Worm (Caenorhabditis elegans) whole organism, young adult: ENCODE data around the gene far-5.

Experiments
- D2030.7 ChIP-seq: fragments of 200-800 bp; sonication (Bioruptor generic); IDR thresholded peaks from 2 replicates; pipeline ENCODE4 v1.3.6; 2022; ENCODE audit warnings: missing genetic modification reagents, missing genetic modification characterization, missing compliant biosample characterization
- F10E7.11 ChIP-seq: sonication (generic microtip); optimal IDR thresholded peaks from 2 replicates; lab custom pipeline; 2017; ENCODE audit warnings: mild to moderate bottlenecking, missing genetic modification characterization, moderate library complexity, missing compliant biosample characterization
- F33H1.4 ChIP-seq: fragments of 200-800 bp; sonication (Bioruptor generic); IDR thresholded peaks from 2 replicates; pipeline ENCODE4 v1.3.6; 2022; ENCODE audit warnings: missing genetic modification reagents, missing genetic modification characterization, missing compliant biosample characterization
- F37B4.10 ChIP-seq: fragments of 200-800 bp; sonication (Bioruptor generic); IDR thresholded peaks from 2 replicates; pipeline ENCODE4 v1.3.6; 2022; ENCODE audit warnings: missing genetic modification characterization, missing compliant biosample characterization
- F52B5.7 ChIP-seq: sonication (generic microtip); optimal IDR thresholded peaks from 2 replicates; lab custom pipeline; 2016; ENCODE audit warnings: mild to moderate bottlenecking, missing genetic modification characterization, missing compliant biosample characterization
- F57C9.4 ChIP-seq: sonication (generic microtip); optimal IDR thresholded peaks from 2 replicates; lab custom pipeline; 2017; ENCODE audit warnings: mild to moderate bottlenecking, missing genetic modification characterization, missing compliant biosample characterization
- K11D2.4 ChIP-seq: fragments of 200-800 bp; sonication (Bioruptor generic); IDR thresholded peaks from 2 replicates; pipeline ENCODE4 v1.3.6; 2022; ENCODE audit warnings: missing genetic modification reagents, missing genetic modification characterization, missing compliant biosample characterization
- Y53F4B.3 ChIP-seq: fragments of 200-800 bp; sonication (Bioruptor generic); IDR thresholded peaks from 2 replicates; pipeline ENCODE4 v1.3.6; 2022; ENCODE audit warnings: missing genetic modification reagents, missing genetic modification characterization, missing compliant biosample characterization
- Y56A3A.18 ChIP-seq: fragments of 200-800 bp; sonication (Bioruptor generic); IDR thresholded peaks from 2 replicates; pipeline ENCODE4 v1.3.6; 2022; ENCODE audit warnings: missing genetic modification reagents, missing genetic modification characterization, missing compliant biosample characterization
- attf-3 ChIP-seq: fragments of 200-800 bp; sonication (Bioruptor generic); conservative IDR thresholded peaks from 2 replicates; pipeline ENCODE4 v1.3.6; 2022; ENCODE audit warnings: missing genetic modification reagents, missing genetic modification characterization, missing compliant biosample characterization
- ccch-3 ChIP-seq: fragments of 200-800 bp; sonication (Bioruptor generic); optimal IDR thresholded peaks from 2 replicates; lab custom pipeline; 2018; ENCODE audit warnings: mild to moderate bottlenecking, missing genetic modification characterization, missing compliant biosample characterization
- ceh-100 ChIP-seq: fragments of 200-800 bp; sonication (Bioruptor generic); IDR thresholded peaks from 2 replicates; pipeline ENCODE4 v1.3.6; 2022; ENCODE audit warnings: missing genetic modification reagents, missing genetic modification characterization, missing compliant biosample characterization
- chd-7 ChIP-seq: sonication (generic microtip); optimal IDR thresholded peaks from 2 replicates; lab custom pipeline; 2016; ENCODE audit warnings: mild to moderate bottlenecking, missing genetic modification characterization, moderate library complexity, missing compliant biosample characterization
- die-1 ChIP-seq: sonication (generic microtip); optimal IDR thresholded peaks from 2 replicates; lab custom pipeline; 2016; ENCODE audit warnings: missing genotype, mild to moderate bottlenecking, missing genetic modification characterization, missing compliant biosample characterization
- dpl-1 ChIP-seq: fragments of 150-350 bp; optimal IDR thresholded peaks from 2 replicates; lab custom pipeline; 2014; ENCODE audit warnings: missing biosample characterization, missing genetic modification reagents, missing genetic modification characterization
- egl-44 ChIP-seq: fragments of 200-800 bp; sonication (Bioruptor generic); IDR thresholded peaks from 2 replicates; pipeline ENCODE4 v1.3.6; 2022; ENCODE audit warnings: missing genetic modification reagents, missing genetic modification characterization, missing compliant biosample characterization
- egrh-3 ChIP-seq: fragments of 200-800 bp; sonication (Bioruptor generic); IDR thresholded peaks from 2 replicates; pipeline ENCODE4 v1.3.6; 2022; ENCODE audit warnings: missing genetic modification reagents, missing genetic modification characterization, missing compliant biosample characterization
- fkh-3 ChIP-seq: sonication (generic microtip); optimal IDR thresholded peaks from 2 replicates; lab custom pipeline; 2016; ENCODE audit warnings: mild to moderate bottlenecking, missing genetic modification characterization, missing compliant biosample characterization
- gei-17 ChIP-seq: fragments of 200-800 bp; sonication (Bioruptor generic); optimal IDR thresholded peaks from 2 replicates; lab custom pipeline; 2018; ENCODE audit warnings: mild to moderate bottlenecking, missing genetic modification characterization, missing compliant biosample characterization
- hlh-12 ChIP-seq: sonication (generic microtip); optimal IDR thresholded peaks from 2 replicates; lab custom pipeline; 2016; ENCODE audit warnings: missing genetic modification characterization, missing compliant biosample characterization
- hmg-20 ChIP-seq: fragments of 200-800 bp; sonication (Bioruptor generic); IDR thresholded peaks from 2 replicates; pipeline ENCODE4 v1.3.6; 2022; ENCODE audit warnings: missing genetic modification reagents, missing genetic modification characterization, missing compliant biosample characterization
- lin-26 ChIP-seq: fragments of 200-800 bp; sonication (Bioruptor generic); IDR thresholded peaks from 2 replicates; pipeline ENCODE4 v1.3.6; 2022; ENCODE audit warnings: missing genetic modification reagents, missing genetic modification characterization, missing compliant biosample characterization
- lir-1 ChIP-seq: fragments of 200-800 bp; sonication (Bioruptor generic); conservative IDR thresholded peaks from 2 replicates; pipeline ENCODE4 v1.3.6; 2022; ENCODE audit warnings: missing genetic modification reagents, missing genetic modification characterization, missing compliant biosample characterization
- madf-8 ChIP-seq: fragments of 200-800 bp; sonication (Bioruptor generic); conservative IDR thresholded peaks from 2 replicates; pipeline ENCODE4 v1.3.6; 2022; ENCODE audit warnings: missing genetic modification reagents, missing genetic modification characterization, missing compliant biosample characterization
- mcd-1 ChIP-seq: fragments of 200-800 bp; sonication (Bioruptor generic); IDR thresholded peaks from 2 replicates; pipeline ENCODE4 v1.3.6; 2022; ENCODE audit warnings: missing genetic modification reagents, missing genetic modification characterization, missing compliant biosample characterization
- mel-28 ChIP-seq: sonication (generic microtip); optimal IDR thresholded peaks from 2 replicates; lab custom pipeline; 2016; ENCODE audit warnings: borderline replicate concordance, mild to moderate bottlenecking, missing genetic modification characterization, missing compliant biosample characterization
- mxl-1 ChIP-seq: sonication (generic microtip); optimal IDR thresholded peaks from 2 replicates; lab custom pipeline; 2016; ENCODE audit warnings: missing genetic modification characterization, missing compliant biosample characterization
- nfyb-1 ChIP-seq: fragments of 200-800 bp; sonication (Bioruptor generic); IDR thresholded peaks from 2 replicates; pipeline ENCODE4 v1.3.6; 2022; ENCODE audit warnings: missing genetic modification reagents, missing genetic modification characterization, missing compliant biosample characterization
- nhr-120 ChIP-seq: fragments of 200-800 bp; sonication (Bioruptor generic); IDR thresholded peaks from 2 replicates; pipeline ENCODE4 v1.3.6; 2022; ENCODE audit warnings: missing genetic modification characterization, missing compliant biosample characterization
- nhr-90 ChIP-seq: sonication (generic microtip); optimal IDR thresholded peaks from 2 replicates; lab custom pipeline; 2016; ENCODE audit warnings: missing genotype, mild to moderate bottlenecking, missing genetic modification characterization, missing compliant biosample characterization
- pbrm-1 ChIP-seq: fragments of 200-800 bp; sonication (Bioruptor generic); IDR thresholded peaks from 2 replicates; pipeline ENCODE4 v1.3.6; 2022; ENCODE audit warnings: missing genetic modification reagents, missing genetic modification characterization, missing compliant biosample characterization
- repo-1 ChIP-seq: sonication (generic microtip); optimal IDR thresholded peaks from 2 replicates; lab custom pipeline; 2017; ENCODE audit warnings: mild to moderate bottlenecking, missing genetic modification characterization, missing compliant biosample characterization
- rpc-1 ChIP-seq, 2 experiments: fragments of 150-350 bp in 1 of 2; sonication (generic microtip) in 1 of 2; optimal IDR thresholded peaks; 2 replicates each; lab custom pipeline; 2014 to 2018; ENCODE audit warnings: missing biosample characterization in 1 of 2, missing genetic modification characterization in 1 of 2, missing genetic modification reagents in 1 of 2, missing genotype in 1 of 2
- sea-2 ChIP-seq: fragments of 200-800 bp; sonication (Bioruptor generic); IDR thresholded peaks from 2 replicates; pipeline ENCODE4 v1.3.6; 2022; ENCODE audit warnings: missing genetic modification characterization, missing compliant biosample characterization
- snpc-1.1 ChIP-seq: sonication (generic microtip); optimal IDR thresholded peaks from 2 replicates; lab custom pipeline; 2017; ENCODE audit warnings: missing genetic modification characterization, mild to moderate bottlenecking, missing compliant biosample characterization, antibody characterized with exemption, moderate library complexity, missing genotype, missing genetic modification reagents; ENCODE audit not compliant: insufficient read depth
- snpc-1.3 ChIP-seq: sonication (generic microtip); optimal IDR thresholded peaks from 2 replicates; lab custom pipeline; 2017; ENCODE audit warnings: missing genetic modification characterization, mild to moderate bottlenecking, missing compliant biosample characterization, antibody characterized with exemption, moderate library complexity, missing genotype, missing genetic modification reagents; ENCODE audit not compliant: insufficient read depth
- somi-1 ChIP-seq: fragments of 200-800 bp; sonication (Bioruptor generic); optimal IDR thresholded peaks from 2 replicates; lab custom pipeline; 2018; ENCODE audit warnings: mild to moderate bottlenecking, missing genetic modification characterization, missing compliant biosample characterization
- tbp1 ChIP-seq: fragments of 200-800 bp; sonication (Bioruptor generic); optimal IDR thresholded peaks from 2 replicates; lab custom pipeline; 2018; ENCODE audit warnings: mild to moderate bottlenecking, missing genetic modification characterization, missing compliant biosample characterization
- tbx-9 ChIP-seq: sonication (generic microtip); optimal IDR thresholded peaks from 2 replicates; lab custom pipeline; 2016; ENCODE audit warnings: borderline replicate concordance, missing genetic modification characterization, inconsistent platforms, missing compliant biosample characterization
- ztf-3 ChIP-seq: fragments of 200-800 bp; sonication (Bioruptor generic); optimal IDR thresholded peaks from 2 replicates; lab custom pipeline; 2018; ENCODE audit warnings: mild to moderate bottlenecking, missing genetic modification characterization, missing compliant biosample characterization

Gene far-5

ce11 chrV:13021540-13021939 lies 26.2 kb downstream of the far-5 start:
- TF ChIP-seq nhr-90 (tag; lab: Kevin White, UChicago) (no peak), somi-1 (GFP tag; lab: Kevin White, UChicago) (no peak), sea-2 (GFP tag; lab: Robert Waterston, UW) (no peak), lir-1 (GFP tag; lab: Robert Waterston, UW) (no peak), pbrm-1 (GFP tag; lab: Robert Waterston, UW) (no peak), K11D2.4 (GFP tag; lab: Robert Waterston, UW) (no peak), dpl-1 (GFP tag; lab: Kevin White, UChicago) (no peak), mcd-1 (GFP tag; lab: Robert Waterston, UW) (no peak), egrh-3 (GFP tag; lab: Robert Waterston, UW) (no peak), lin-26 (GFP tag; lab: Robert Waterston, UW) (no peak), D2030.7 (GFP tag; lab: Robert Waterston, UW) (no peak), gei-17 (GFP tag; lab: Kevin White, UChicago) (no peak), tbp1 (GFP tag; lab: Kevin White, UChicago) (no peak), fkh-3 (no peak), ccch-3 (GFP tag; lab: Kevin White, UChicago) (no peak), hlh-12 (no peak), F37B4.10 (GFP tag; lab: Robert Waterston, UW) (no peak), nfyb-1 (GFP tag; lab: Robert Waterston, UW) (no peak), madf-8 (no peak)

- TF ChIP-seq mel-28 (tag; lab: Kevin White, UChicago), result no peak
- no peak for TF ChIP-seq snpc-1.1 (tag; lab: Kevin White, UChicago)
- TF ChIP-seq repo-1 (tag; lab: Kevin White, UChicago), result no peak
- TF ChIP-seq die-1 (tag; lab: Kevin White, UChicago), result no peak
- no peak for TF ChIP-seq sea-2 (GFP tag; lab: Robert Waterston, UW)
- TF ChIP-seq Y53F4B.3, result no peak
- no peak for TF ChIP-seq F33H1.4 (GFP tag; lab: Robert Waterston, UW)
- TF ChIP-seq hmg-20 (GFP tag; lab: Robert Waterston, UW), result no peak
- TF ChIP-seq F57C9.4 (tag; lab: Kevin White, UChicago), result no peak
Observed at ce11 chrV:13022265-13022664, 26.9 kb downstream of the far-5 start.

- TF ChIP-seq hmg-20 (GFP tag; lab: Robert Waterston, UW) (no peak), Y56A3A.18 (GFP tag; lab: Robert Waterston, UW) (no peak), egl-44 (GFP tag; lab: Robert Waterston, UW) (no peak), rpc-1 (optimal IDR thresholded peaks at IDR 0.05; lab: Kevin White, UChicago) (no peak), rpc-1 (tag; optimal IDR thresholded peaks at IDR 0.05; lab: Kevin White, UChicago) (no peak), F52B5.7 (tag; lab: Kevin White, UChicago) (no peak), F37B4.10 (GFP tag; lab: Robert Waterston, UW) (no peak), chd-7 (tag; lab: Kevin White, UChicago) (no peak), pbrm-1 (GFP tag; lab: Robert Waterston, UW) (no peak), attf-3 (GFP tag; lab: Robert Waterston, UW) (no peak), nfyb-1 (GFP tag; lab: Robert Waterston, UW) (no peak), snpc-1.3 (tag; lab: Kevin White, UChicago) (no peak), tbx-9 (no peak), mxl-1 (tag; lab: Kevin White, UChicago) (no peak), ceh-100 (no peak), nhr-120 (GFP tag; lab: Robert Waterston, UW) (no peak), F10E7.11 (tag; lab: Kevin White, UChicago) (no peak), ztf-3 (GFP tag; lab: Kevin White, UChicago) (no peak)
Observed at ce11 chrV:13024499-13024898, 29.1 kb downstream of the far-5 start.
